Worm (Caenorhabditis elegans) whole organism, L4 larva: Measurements from ENCODE around the gene dot-1.5.

Experiments
- D1046.2 ChIP-seq: fragments of 200-800 bp; sonication (Bioruptor generic); IDR thresholded peaks from 2 replicates; pipeline ENCODE4 v1.3.6; 2022; ENCODE audit warnings: missing genetic modification characterization, missing compliant biosample characterization
- F10B5.3 ChIP-seq: sonication (generic microtip); optimal IDR thresholded peaks from 2 replicates; lab custom pipeline; 2016; ENCODE audit warnings: mild to moderate bottlenecking, missing genetic modification characterization, missing compliant biosample characterization
- F37D6.2 ChIP-seq: sonication (generic microtip); optimal IDR thresholded peaks from 2 replicates; lab custom pipeline; 2016; ENCODE audit warnings: mild to moderate bottlenecking, missing genetic modification characterization, missing compliant biosample characterization
- aha-1 ChIP-seq: fragments of 150-350 bp; peaks from one replicate; lab custom pipeline; 2014; ENCODE audit warnings: missing biosample characterization, missing genetic modification characterization
- aly-2 ChIP-seq: sonication (generic microtip); optimal IDR thresholded peaks from 2 replicates; lab custom pipeline; 2018; ENCODE audit warnings: missing biosample characterization, missing genetic modification characterization
- ama-1 ChIP-seq: fragments of 150-350 bp; optimal IDR thresholded peaks from 2 replicates; lab custom pipeline; 2014; ENCODE audit warnings: inconsistent platforms, mixed read lengths
- arid-1 ChIP-seq: fragments of 200-800 bp; sonication (Bioruptor generic); conservative IDR thresholded peaks from 2 replicates; pipeline ENCODE4 v1.3.6; 2022; ENCODE audit warnings: missing genetic modification reagents, missing genetic modification characterization, missing compliant biosample characterization
- ceh-62 ChIP-seq: sonication (generic microtip); optimal IDR thresholded peaks from 2 replicates; lab custom pipeline; 2017; ENCODE audit warnings: missing biosample characterization, missing genetic modification characterization
- daf-16 ChIP-seq, 3 experiments: sonication (generic microtip); optimal IDR thresholded peaks; 2 replicates each; lab custom pipeline; 2016 to 2017; ENCODE audit warnings: missing genetic modification characterization in 3 of 3, missing genetic modification reagents in 3 of 3, mild to moderate bottlenecking in 2 of 3, missing compliant biosample characterization in 2 of 3, missing biosample characterization in 1 of 3, moderate library complexity in 1 of 3
- daf-19 ChIP-seq: fragments of 200-800 bp; sonication (Bioruptor generic); conservative IDR thresholded peaks from 2 replicates; pipeline ENCODE4 v1.3.6; 2022; ENCODE audit warnings: missing genetic modification characterization, missing compliant biosample characterization
- dmd-6 ChIP-seq: fragments of 200-800 bp; sonication (Bioruptor generic); IDR thresholded peaks from 2 replicates; pipeline ENCODE4 v1.3.6; 2022; ENCODE audit warnings: missing genetic modification reagents, missing genetic modification characterization, missing compliant biosample characterization
- duxl-1 ChIP-seq: sonication (generic microtip); optimal IDR thresholded peaks from 2 replicates; lab custom pipeline; 2016; ENCODE audit warnings: mild to moderate bottlenecking, missing genetic modification characterization, moderate library complexity, missing compliant biosample characterization; ENCODE audit not compliant: poor library complexity
- dve-1 ChIP-seq: sonication (generic microtip); optimal IDR thresholded peaks from 2 replicates; lab custom pipeline; 2017; ENCODE audit warnings: antibody characterized with exemption, mild to moderate bottlenecking, missing genetic modification characterization, missing compliant biosample characterization; ENCODE audit not compliant: insufficient read depth
- gei-8 ChIP-seq: fragments of 200-800 bp; sonication (Bioruptor generic); optimal IDR thresholded peaks from 2 replicates; lab custom pipeline; 2018; ENCODE audit warnings: mild to moderate bottlenecking, missing genetic modification characterization, missing compliant biosample characterization
- hlh-11 ChIP-seq: fragments of 200-800 bp; sonication (Bioruptor generic); optimal IDR thresholded peaks from 2 replicates; lab custom pipeline; 2018; ENCODE audit warnings: mild to moderate bottlenecking, missing genetic modification characterization, missing compliant biosample characterization
- hmg-1.1 ChIP-seq: fragments of 200-800 bp; sonication (Bioruptor generic); IDR thresholded peaks from 2 replicates; pipeline ENCODE4 v1.3.6; 2022; ENCODE audit warnings: missing genetic modification reagents, missing genetic modification characterization, missing compliant biosample characterization
- lim-7 ChIP-seq: fragments of 200-800 bp; sonication (Bioruptor generic); IDR thresholded peaks from 2 replicates; pipeline ENCODE4 v1.3.6; 2022; ENCODE audit warnings: missing genetic modification characterization, missing compliant biosample characterization
- lin-13 ChIP-seq: fragments of 150-350 bp; optimal IDR thresholded peaks from 2 replicates; lab custom pipeline; 2014; ENCODE audit warnings: missing biosample characterization, missing genetic modification reagents, missing genetic modification characterization
- lin-15B ChIP-seq: fragments of 150-350 bp; sonication (generic microtip); optimal IDR thresholded peaks from 3 replicates; lab custom pipeline; 2014; ENCODE audit warnings: missing biosample characterization, missing genetic modification characterization
- lin-38 ChIP-seq: fragments of 200-800 bp; sonication (Bioruptor generic); IDR thresholded peaks from 2 replicates; pipeline ENCODE4 v1.3.6; 2022; ENCODE audit warnings: missing genetic modification reagents, missing genetic modification characterization, missing compliant biosample characterization
- mdl-1 ChIP-seq, 2 experiments: fragments of 150-350 bp in 1 of 2; sonication (generic microtip) in 1 of 2; optimal IDR thresholded peaks; 2 replicates each; lab custom pipeline; 2014 to 2017; ENCODE audit warnings: missing biosample characterization in 2 of 2, missing genetic modification characterization in 2 of 2
- mes-2 ChIP-seq: sonication (generic microtip); optimal IDR thresholded peaks from 2 replicates; lab custom pipeline; 2016; ENCODE audit warnings: missing genotype, mild to moderate bottlenecking, missing genetic modification characterization, missing compliant biosample characterization; ENCODE audit not compliant: poor library complexity, severe bottlenecking
- mxl-3 ChIP-seq: fragments of 200-800 bp; sonication (Bioruptor generic); optimal IDR thresholded peaks from 2 replicates; lab custom pipeline; 2018; ENCODE audit warnings: mild to moderate bottlenecking, missing genetic modification characterization, missing compliant biosample characterization
- nhr-102 ChIP-seq: sonication (generic microtip); optimal IDR thresholded peaks from 2 replicates; lab custom pipeline; 2016; ENCODE audit warnings: mild to moderate bottlenecking, missing genetic modification characterization, moderate library complexity, missing compliant biosample characterization
- nhr-11 ChIP-seq: fragments of 150-350 bp; optimal IDR thresholded peaks from 2 replicates; lab custom pipeline; 2014; ENCODE audit warnings: missing biosample characterization, missing genetic modification characterization
- nhr-111 ChIP-seq: fragments of 200-800 bp; sonication (Bioruptor generic); optimal IDR thresholded peaks from 2 replicates; lab custom pipeline; 2018; ENCODE audit warnings: mild to moderate bottlenecking, missing genetic modification characterization, missing compliant biosample characterization
- nhr-28 ChIP-seq: fragments of 150-350 bp; optimal IDR thresholded peaks from 2 replicates; lab custom pipeline; 2014; ENCODE audit warnings: missing biosample characterization, missing genetic modification characterization
- pqm-1 ChIP-seq: sonication (generic microtip); optimal IDR thresholded peaks from 2 replicates; lab custom pipeline; 2017; ENCODE audit warnings: missing biosample characterization, missing genetic modification characterization
- rbr-2 ChIP-seq: sonication (generic microtip); optimal IDR thresholded peaks from 2 replicates; lab custom pipeline; 2016; ENCODE audit warnings: missing genotype, missing genetic modification characterization, missing compliant biosample characterization
- snpc-1.2 ChIP-seq: fragments of 200-800 bp; sonication (Bioruptor generic); IDR thresholded peaks from 2 replicates; pipeline ENCODE4 v1.3.6; 2022; ENCODE audit warnings: missing genetic modification reagents, missing genetic modification characterization, missing compliant biosample characterization
- snpc-4 ChIP-seq: fragments of 150-350 bp; optimal IDR thresholded peaks from 2 replicates; lab custom pipeline; 2014; ENCODE audit warnings: missing biosample characterization, missing genetic modification characterization
- spr-3 ChIP-seq: fragments of 200-800 bp; sonication (Bioruptor generic); optimal IDR thresholded peaks from 2 replicates; lab custom pipeline; 2018; ENCODE audit warnings: mild to moderate bottlenecking, missing genetic modification characterization, missing compliant biosample characterization
- tra-1 ChIP-seq: fragments of 200-800 bp; sonication (Bioruptor generic); IDR thresholded peaks from 2 replicates; pipeline ENCODE4 v1.3.6; 2022; ENCODE audit warnings: missing genetic modification reagents, missing genetic modification characterization, missing compliant biosample characterization
- unc-62 ChIP-seq, 3 experiments: fragments of 150-350 bp in 1 of 3; sonication (generic microtip); optimal IDR thresholded peaks in 2 of 3; peaks in 1 of 3; 1 replicate in 1 of 3; 2 replicates in 2 of 3; lab custom pipeline; 2014 to 2017; ENCODE audit warnings: missing biosample characterization in 3 of 3, missing genetic modification characterization in 3 of 3, missing genetic modification reagents in 3 of 3, missing genotype in 1 of 3
- zag-1 ChIP-seq: fragments of 150-350 bp; optimal IDR thresholded peaks from 2 replicates; lab custom pipeline; 2014; ENCODE audit warnings: missing biosample characterization, missing genetic modification characterization

The dot-1.5 gene

DNA sequence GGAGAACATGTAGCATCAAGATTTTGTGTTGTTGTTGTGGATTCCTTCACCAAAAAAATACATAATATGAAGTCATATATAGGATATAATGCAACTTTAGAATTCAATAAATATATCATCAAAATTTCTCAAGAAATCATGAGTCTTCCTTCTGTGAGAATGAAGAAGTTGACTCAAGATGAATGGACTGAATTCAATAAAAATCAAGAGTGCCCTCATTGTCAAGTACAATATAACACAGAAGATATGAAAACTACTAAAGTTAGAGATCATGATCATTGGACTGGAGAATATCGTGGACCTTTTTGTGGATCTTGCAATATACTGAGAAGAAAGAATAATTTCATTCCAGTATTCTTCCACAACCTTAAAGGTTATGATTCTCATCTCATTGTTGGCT is 18.2 kb downstream of the dot-1.5 start:
- no peak for TF ChIP-seq spr-3 (GFP tag; lab: Kevin White, UChicago)
- no peak for TF ChIP-seq dve-1
- TF ChIP-seq D1046.2 (GFP tag; lab: Robert Waterston, UW): no peak
- TF ChIP-seq aha-1 (tag; lab: Kevin White, UChicago): peak; percentile 67
- TF ChIP-seq unc-62 (GFP tag; optimal IDR thresholded peaks at IDR 0.05 in 1 of 2; lab: Kevin White, UChicago): peak in 1 of 2 experiments; percentile 95
- no peak for TF ChIP-seq unc-62 (tag; optimal IDR thresholded peaks at IDR 0.05; lab: Kevin White, UChicago)
- TF ChIP-seq, all 104 proteins: peak for 2

DNA sequence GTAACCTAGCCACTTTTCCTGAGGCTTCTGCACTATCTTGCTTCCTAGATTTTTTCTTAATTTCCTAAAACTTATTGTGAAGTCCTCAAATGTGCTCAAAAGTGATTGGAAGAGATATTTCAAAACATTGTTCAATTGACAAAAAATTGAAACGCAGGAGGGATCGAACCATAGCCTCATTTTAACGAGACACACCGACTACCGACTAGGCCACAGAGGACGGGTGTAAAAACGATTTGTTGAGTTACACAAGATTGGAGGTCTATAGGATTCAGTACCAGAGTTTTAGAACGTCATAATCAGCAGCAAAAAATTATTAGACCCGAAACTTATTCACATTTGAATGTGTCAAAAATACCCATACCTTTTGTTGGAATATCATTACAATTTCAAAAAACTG is 22.0 kb downstream of the dot-1.5 start:
- peak; percentile 1 for TF ChIP-seq lin-13 (GFP tag; lab: Kevin White, UChicago)
- no peak for TF ChIP-seq nhr-28 (tag; lab: Kevin White, UChicago)
- peak; percentile 54 for TF ChIP-seq duxl-1 (tag; lab: Kevin White, UChicago)

DNA sequence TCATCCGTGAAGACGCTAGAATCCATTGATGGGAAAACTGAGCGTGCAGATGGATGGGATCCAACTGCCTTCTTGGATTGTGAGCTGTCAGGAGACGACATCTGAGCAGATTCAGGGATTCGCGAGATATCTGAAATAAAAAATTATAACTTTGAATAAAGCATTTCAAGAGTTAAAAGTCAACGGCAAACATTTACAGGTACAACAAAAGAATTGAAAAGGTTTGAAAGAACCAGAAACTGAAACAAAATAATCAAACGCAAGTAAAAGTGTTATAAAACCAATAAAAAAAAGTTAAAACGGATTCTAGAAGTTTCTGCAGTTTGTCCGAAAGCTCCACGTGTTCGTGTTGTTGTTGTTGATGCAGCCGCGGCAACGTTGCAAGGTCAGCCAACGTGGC is 22.6 kb downstream of the dot-1.5 start, which contains the start of gene Y59E1A.4:
Gene Y59E1A.4, minus strand, starts transcription at position 101 of the 400 bp plus-strand sequence.
- TF ChIP-seq F10B5.3 (tag; lab: Kevin White, UChicago): no peak
- no peak for TF ChIP-seq mes-2 (tag; lab: Kevin White, UChicago)
- no peak for TF ChIP-seq lin-13 (GFP tag; lab: Kevin White, UChicago)
- no peak for TF ChIP-seq arid-1 (GFP tag; lab: Robert Waterston, UW)
- no peak for TF ChIP-seq zag-1
- no peak for TF ChIP-seq F37D6.2 (tag; lab: Kevin White, UChicago)
- TF ChIP-seq lim-7 (GFP tag; lab: Robert Waterston, UW): no peak
- no peak for TF ChIP-seq lin-38 (GFP tag; lab: Robert Waterston, UW)
- no peak for TF ChIP-seq mxl-3 (GFP tag; lab: Kevin White, UChicago)
- TF ChIP-seq lin-15B (tag; lab: Kevin White, UChicago): no peak
- TF ChIP-seq snpc-4: no peak
- TF ChIP-seq ama-1: no peak
- TF ChIP-seq daf-19 (GFP tag; lab: Robert Waterston, UW): no peak
- no peak for TF ChIP-seq aly-2
- no peak for TF ChIP-seq nhr-102
- no peak for TF ChIP-seq snpc-1.2
- TF ChIP-seq ceh-62: no peak

DNA sequence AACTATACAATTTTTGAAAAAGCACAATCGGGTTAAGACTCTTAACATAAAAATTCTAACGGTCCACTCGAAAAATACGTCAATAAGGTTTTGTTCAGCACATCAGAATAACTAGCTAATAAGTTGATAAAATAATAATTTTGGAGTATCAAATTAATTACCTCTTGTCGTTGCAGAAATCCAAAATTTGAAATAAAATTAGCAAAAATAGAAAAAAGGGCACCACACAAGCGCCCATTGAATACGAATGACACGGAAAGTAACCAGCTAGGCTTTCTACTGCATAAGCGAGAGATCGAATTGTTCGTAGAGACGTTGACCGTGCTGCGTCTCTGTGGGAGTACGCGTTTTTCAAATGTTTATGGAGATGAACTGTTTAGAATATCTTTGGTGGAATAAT is 41.8 kb downstream of the dot-1.5 start:
- peak in 1 of 2 experiments; percentile 90 for TF ChIP-seq unc-62 (GFP tag; optimal IDR thresholded peaks at IDR 0.05 in 1 of 2; lab: Kevin White, UChicago)
- no peak for TF ChIP-seq unc-62 (tag; optimal IDR thresholded peaks at IDR 0.05; lab: Kevin White, UChicago)
- TF ChIP-seq hlh-11 (tag; lab: Kevin White, UChicago): no peak

DNA sequence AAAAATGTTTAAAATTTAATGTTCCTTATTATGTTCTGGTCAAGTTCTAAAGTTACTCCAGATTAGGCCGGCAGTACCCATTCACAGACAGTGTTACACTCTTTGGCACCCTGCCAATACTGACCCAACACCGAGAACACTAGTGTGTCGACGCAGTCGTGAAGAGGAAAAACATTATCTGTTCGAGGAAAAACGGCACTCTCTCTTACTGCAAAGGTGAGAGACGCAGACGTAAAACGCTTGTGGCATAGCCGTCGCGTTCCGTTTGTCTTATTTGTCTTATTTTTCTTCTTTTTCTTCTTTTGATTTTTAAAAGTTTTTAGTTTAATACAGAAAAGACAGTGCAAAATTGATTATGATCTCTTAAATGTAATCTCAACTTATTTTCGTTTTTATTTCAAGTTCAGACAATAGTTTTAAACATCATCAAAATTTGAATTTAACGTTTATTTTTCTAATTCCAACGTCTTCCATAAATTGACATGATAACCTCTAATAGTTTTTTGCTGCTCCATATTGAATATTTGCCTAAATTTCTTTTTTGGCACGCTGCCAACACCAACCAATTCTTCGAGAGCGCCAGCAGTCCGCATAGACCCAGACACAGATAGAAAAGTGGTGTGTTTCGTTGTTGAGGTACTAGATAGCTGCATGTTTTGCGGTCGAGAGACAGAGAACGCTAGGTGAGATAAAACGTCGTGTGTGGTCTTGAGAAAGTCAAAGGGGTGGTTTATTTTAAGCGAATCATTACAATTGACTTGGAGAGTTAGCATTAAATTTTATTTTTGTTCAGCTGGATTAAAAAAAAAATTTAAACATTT is 43.8 kb downstream of the dot-1.5 start:
- TF ChIP-seq dve-1: no peak
- peak; percentile 87 for TF ChIP-seq duxl-1 (tag; lab: Kevin White, UChicago)
- TF ChIP-seq nhr-28 (tag; lab: Kevin White, UChicago): peak; percentile 30
- peak; percentile 45 for TF ChIP-seq mxl-3 (GFP tag; lab: Kevin White, UChicago)
- peak; percentile 54 for TF ChIP-seq hlh-11 (tag; lab: Kevin White, UChicago)
- TF ChIP-seq unc-62 (GFP tag; optimal IDR thresholded peaks at IDR 0.05 in 1 of 2; lab: Kevin White, UChicago): peak in 1 of 2 experiments; percentile 97
- TF ChIP-seq unc-62 (tag; optimal IDR thresholded peaks at IDR 0.05; lab: Kevin White, UChicago): no peak
- TF ChIP-seq nhr-111: no peak
- TF ChIP-seq tra-1 (GFP tag; lab: Robert Waterston, UW): peak; percentile 91
- TF ChIP-seq nhr-102: no peak
- TF ChIP-seq gei-8 (GFP tag; lab: Kevin White, UChicago): no peak
- no peak for TF ChIP-seq daf-16 (GFP tag; optimal IDR thresholded peaks at IDR 0.05; lab: Kevin White, UChicago)
- TF ChIP-seq daf-16 (tag; optimal IDR thresholded peaks at IDR 0.05; lab: Kevin White, UChicago): peak; percentile 50
- TF ChIP-seq pqm-1 (tag; lab: Kevin White, UChicago): peak; percentile 18
- TF ChIP-seq hmg-1.1: peak; percentile 19
- TF ChIP-seq rbr-2: no peak
- TF ChIP-seq mdl-1 (tag; optimal IDR thresholded peaks at IDR 0.05; lab: Kevin White, UChicago): peak in 1 of 2 experiments; percentile 34
- TF ChIP-seq mes-2 (tag; lab: Kevin White, UChicago): peak; percentile 49
- peak; percentile 29 for TF ChIP-seq nhr-11
- peak; percentile 24; the same call in 1 of the 2 replicates for TF ChIP-seq dmd-6
